Fruit fly (Drosophila melanogaster) whole organism, adult: Measurements from ENCODE around the gene smal.

Experiments used
- CG11617 ChIP-seq: fragments of 200-800 bp; sonication (Bioruptor generic); optimal IDR thresholded peaks from 2 replicates; lab custom pipeline; 2017; ENCODE audit warnings: mild to moderate bottlenecking, missing biosample characterization, missing genetic modification reagents, missing genetic modification characterization
- CG12768 ChIP-seq: fragments of 200-800 bp; sonication (Bioruptor generic); optimal IDR thresholded peaks from 2 replicates; lab custom pipeline; 2017; ENCODE audit warnings: missing biosample characterization, missing genetic modification characterization, mild to moderate bottlenecking, moderate library complexity, missing genetic modification reagents
- CG14711 ChIP-seq: fragments of 200-800 bp; sonication (Bioruptor generic); optimal IDR thresholded peaks from 2 replicates; lab custom pipeline; 2018; ENCODE audit warnings: missing biosample characterization, mild to moderate bottlenecking, missing genetic modification characterization, moderate library complexity
- CG1620 ChIP-seq: fragments of 200-800 bp; sonication (Bioruptor generic); optimal IDR thresholded peaks from 2 replicates; lab custom pipeline; 2016; ENCODE audit warnings: missing biosample characterization, missing genetic modification characterization
- CG33017 ChIP-seq: fragments of 200-800 bp; sonication (Bioruptor generic); optimal IDR thresholded peaks from 2 replicates; lab custom pipeline; 2018; ENCODE audit warnings: missing biosample characterization, mild to moderate bottlenecking, missing genetic modification characterization, moderate library complexity
- CG5204 ChIP-seq: fragments of 200-800 bp; sonication (Bioruptor generic); optimal IDR thresholded peaks from 2 replicates; lab custom pipeline; 2016; ENCODE audit warnings: missing biosample characterization, missing genetic modification characterization
- CG7045 ChIP-seq: fragments of 200-800 bp; sonication (Bioruptor generic); optimal IDR thresholded peaks from 2 replicates; lab custom pipeline; 2017; ENCODE audit warnings: missing biosample characterization, mild to moderate bottlenecking, missing genetic modification characterization
- CG7101 ChIP-seq: fragments of 200-800 bp; sonication (Bioruptor generic); optimal IDR thresholded peaks from 2 replicates; lab custom pipeline; 2018; ENCODE audit warnings: missing biosample characterization, mild to moderate bottlenecking, missing genetic modification characterization, moderate library complexity
- Clk ChIP-seq: fragments of 200-800 bp; sonication (Bioruptor generic); optimal IDR thresholded peaks from 2 replicates; lab custom pipeline; 2017; ENCODE audit warnings: missing biosample characterization, missing genetic modification characterization
- Crg-1 ChIP-seq: fragments of 200-800 bp; sonication (Bioruptor generic); optimal IDR thresholded peaks from 2 replicates; lab custom pipeline; 2016; ENCODE audit warnings: missing biosample characterization, missing genetic modification characterization
- Hr96 ChIP-seq: fragments of 200-800 bp; sonication (Bioruptor generic); optimal IDR thresholded peaks from 2 replicates; lab custom pipeline; 2016; ENCODE audit warnings: missing biosample characterization, missing genetic modification characterization
- Mnt ChIP-seq: fragments of 200-800 bp; sonication (Bioruptor generic); optimal IDR thresholded peaks from 2 replicates; lab custom pipeline; 2016; ENCODE audit warnings: missing biosample characterization, mild to moderate bottlenecking, missing genetic modification characterization
- bab1 ChIP-seq: fragments of 200-800 bp; sonication (Bioruptor generic); optimal IDR thresholded peaks from 3 replicates; lab custom pipeline; 2019; ENCODE audit warnings: missing biosample characterization, mild to moderate bottlenecking, missing genetic modification characterization, moderate library complexity
- cic ChIP-seq: fragments of 200-800 bp; sonication (Bioruptor generic); optimal IDR thresholded peaks from 2 replicates; lab custom pipeline; 2017; ENCODE audit warnings: missing biosample characterization, mild to moderate bottlenecking, missing genetic modification characterization, moderate library complexity
- cnc ChIP-seq, 2 experiments: fragments of >200 bp; optimal IDR thresholded peaks; 2 replicates each; lab custom pipeline; 2017
- kay ChIP-seq: fragments of 200-800 bp; sonication (Bioruptor generic); peaks from one replicate; lab custom pipeline; 2016; ENCODE audit warnings: missing biosample characterization, missing genetic modification characterization, borderline replicate concordance
- ovo ChIP-seq: fragments of 200-800 bp; sonication (Bioruptor generic); optimal IDR thresholded peaks from 2 replicates; lab custom pipeline; 2016; ENCODE audit warnings: missing biosample characterization, missing genetic modification characterization
- pad ChIP-seq: fragments of 200-800 bp; sonication (Bioruptor generic); optimal IDR thresholded peaks from 3 replicates; lab custom pipeline; 2017; ENCODE audit warnings: missing biosample characterization, missing genetic modification characterization, mild to moderate bottlenecking, moderate library complexity, missing genetic modification reagents
- tj ChIP-seq: fragments of 200-800 bp; sonication (Bioruptor generic); optimal IDR thresholded peaks from 3 replicates; lab custom pipeline; 2017; ENCODE audit warnings: missing biosample characterization, mild to moderate bottlenecking, missing genetic modification characterization, moderate library complexity
- toe ChIP-seq: fragments of 200-800 bp; sonication (Bioruptor generic); optimal IDR thresholded peaks from 2 replicates; lab custom pipeline; 2016; ENCODE audit warnings: missing biosample characterization, missing genetic modification characterization

smal gene

DNA sequence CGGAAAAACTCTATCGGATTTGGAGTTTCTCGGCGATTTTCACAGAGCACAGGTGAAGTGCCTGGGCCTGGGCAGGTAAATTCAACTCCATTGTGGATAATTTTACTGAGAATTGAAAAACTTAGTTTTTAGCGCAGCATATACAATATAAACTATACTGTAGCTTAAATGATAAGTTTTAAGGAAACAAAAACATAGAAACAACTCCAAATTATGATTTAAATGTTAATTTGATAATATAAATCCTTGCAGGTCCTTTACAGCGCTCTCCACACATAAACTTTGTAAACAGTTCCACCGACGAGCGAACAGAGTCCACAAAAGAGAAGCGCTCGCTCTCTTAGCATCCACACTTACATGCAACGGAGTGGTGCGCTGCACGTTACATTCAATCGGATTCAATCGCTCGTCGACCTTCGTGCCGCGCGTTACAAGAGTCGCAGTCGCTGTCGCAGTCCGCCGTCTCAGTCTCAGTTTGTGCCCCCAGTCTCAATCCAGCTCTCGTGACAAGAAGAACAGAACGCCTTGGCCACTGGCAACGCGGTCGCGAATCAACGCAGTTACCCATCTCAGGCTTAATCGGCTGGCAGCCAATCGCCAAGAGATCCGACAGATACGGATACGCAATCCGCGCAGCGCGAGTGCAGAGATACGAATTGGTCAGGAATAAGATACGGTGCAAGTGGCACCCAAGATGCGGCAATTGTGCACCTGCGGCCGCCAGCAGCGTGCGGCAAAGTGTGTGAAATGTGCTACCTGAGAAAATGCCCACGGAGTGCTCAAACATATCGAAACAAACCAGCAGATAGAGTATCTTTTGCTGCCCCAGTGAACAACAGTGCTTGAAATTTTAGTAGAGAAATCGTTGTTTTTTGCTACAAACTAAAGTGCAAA is at the start of gene smal:
TSS of gene smal (plus strand) at position 394 of the 894 bp plus-strand sequence.
- TF ChIP-seq bab1 (GFP tag; lab: Kevin White, UChicago) = no peak
- TF ChIP-seq CG5204 (GFP tag; lab: Kevin White, UChicago) = no peak
- TF ChIP-seq cic (GFP tag; lab: Kevin White, UChicago) = no peak
- TF ChIP-seq pad = no peak
- TF ChIP-seq CG12768 (GFP tag; lab: Kevin White, UChicago) = no peak
- TF ChIP-seq ovo = no peak
- no peak for TF ChIP-seq CG11617
- TF ChIP-seq tj = no peak

DNA sequence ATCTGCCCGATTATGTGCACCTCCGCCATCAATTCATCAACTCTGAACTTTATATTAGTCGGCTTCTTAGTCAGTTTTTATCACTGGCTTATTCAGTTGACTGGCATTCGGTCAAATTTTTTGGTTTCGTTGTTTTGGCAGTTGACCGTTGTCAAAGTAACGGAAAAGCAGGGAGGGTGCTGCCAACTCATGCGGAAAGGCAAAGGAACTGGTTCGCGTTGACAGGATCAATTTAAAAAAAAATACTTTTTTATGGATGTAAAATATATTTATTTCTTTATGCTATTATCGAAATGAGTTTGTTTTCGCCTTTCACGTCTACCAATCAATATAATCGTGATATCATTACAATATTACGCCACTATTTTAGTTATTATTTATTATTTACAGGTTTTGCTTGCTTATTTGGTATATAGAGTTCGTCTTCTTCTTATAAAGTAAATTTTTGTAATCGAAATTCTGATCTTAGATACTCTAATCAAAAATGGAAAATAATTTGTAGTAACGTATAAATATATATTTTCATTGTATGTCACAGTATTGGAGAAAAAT is 48.3 kb upstream of the smal start, which contains the start of the genes B9d2, tctn and CG9222:
TSS of gene B9d2 (minus strand) at position 130 of the 552 bp plus-strand sequence.
TSS of gene tctn (minus strand) at position 130 of the 552 bp plus-strand sequence.
TSS of gene CG9222 (plus strand) at position 502 of the 552 bp plus-strand sequence.
- TF ChIP-seq CG1620 (GFP tag; lab: Kevin White, UChicago) (no peak), cnc (optimal IDR thresholded peaks at IDR 0.05; lab: Kevin White, UChicago) (no peak), pad (no peak), CG7045 (GFP tag; lab: Kevin White, UChicago) (no peak)

DNA sequence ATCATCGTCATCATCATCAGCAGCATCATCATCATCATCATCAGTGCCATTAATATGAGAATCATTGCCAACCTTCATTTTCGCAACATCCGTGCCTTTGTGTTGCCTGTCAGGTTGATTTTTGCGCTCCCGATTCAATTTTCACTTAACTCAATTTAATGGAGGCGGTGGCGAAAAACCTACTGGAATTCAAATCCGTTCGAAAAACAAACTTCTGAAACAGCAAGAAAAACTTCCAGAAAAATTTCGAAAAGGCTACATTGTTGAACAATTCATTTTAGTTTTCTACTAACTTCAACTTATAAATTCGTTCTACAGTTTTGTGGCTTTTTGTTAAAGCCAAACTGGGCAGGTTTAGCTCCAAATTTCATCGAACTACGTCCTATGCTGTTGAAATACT is 39.9 kb upstream of the smal start, which contains the start of gene CG13991:
TSS of gene CG13991 (plus strand) at position 301 of the 400 bp plus-strand sequence.
- TF ChIP-seq toe (no peak), tj (no peak), CG11617 (no peak), CG33017 (tag; lab: Kevin White, UChicago) (no peak), ovo (no peak), Hr96 (no peak), CG7045 (GFP tag; lab: Kevin White, UChicago) (no peak), CG12768 (GFP tag; lab: Kevin White, UChicago) (no peak), bab1 (GFP tag; lab: Kevin White, UChicago) (no peak), cic (GFP tag; lab: Kevin White, UChicago) (no peak), Clk (GFP tag; lab: Kevin White, UChicago) (no peak), CG14711 (tag; lab: Kevin White, UChicago) (no peak), Crg-1 (no peak)

DNA sequence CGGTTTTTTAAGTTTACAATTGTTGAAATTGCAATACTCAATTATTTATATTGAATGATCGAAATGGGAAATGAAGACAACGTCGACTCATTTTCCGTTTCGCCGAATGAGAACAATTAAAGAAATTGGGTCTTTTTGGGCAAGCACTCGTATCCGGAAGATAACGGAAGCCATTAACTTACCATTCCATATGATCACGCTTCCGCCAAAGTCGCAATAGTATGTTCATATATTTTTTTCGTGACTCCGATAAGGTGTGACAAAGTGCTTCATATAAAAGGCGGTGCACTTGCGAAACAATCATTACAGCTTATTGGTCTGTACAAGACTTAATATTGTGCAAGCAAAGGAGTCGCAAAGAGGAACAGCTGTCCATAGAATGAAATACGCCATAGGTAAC is 27.3 kb upstream of the smal start, which contains the start of gene Muc26B:
TSS of gene Muc26B (plus strand) at position 301 of the 400 bp plus-strand sequence.
- TF ChIP-seq CG14711 (tag; lab: Kevin White, UChicago) (no peak), CG7045 (GFP tag; lab: Kevin White, UChicago) (no peak), CG11617 (no peak), kay (GFP tag; lab: Kevin White, UChicago) (no peak), Clk (GFP tag; lab: Kevin White, UChicago) (no peak), ovo (no peak), Hr96 (no peak), CG5204 (GFP tag; lab: Kevin White, UChicago) (no peak), CG12768 (GFP tag; lab: Kevin White, UChicago) (no peak), CG7101 (tag; lab: Kevin White, UChicago) (no peak), bab1 (GFP tag; lab: Kevin White, UChicago) (no peak), tj (no peak), pad (no peak), CG1620 (GFP tag; lab: Kevin White, UChicago) (no peak), cnc (optimal IDR thresholded peaks at IDR 0.05; lab: Kevin White, UChicago) (no peak), toe (no peak), Mnt (GFP tag; lab: Kevin White, UChicago) (no peak), cic (GFP tag; lab: Kevin White, UChicago) (no peak)

DNA sequence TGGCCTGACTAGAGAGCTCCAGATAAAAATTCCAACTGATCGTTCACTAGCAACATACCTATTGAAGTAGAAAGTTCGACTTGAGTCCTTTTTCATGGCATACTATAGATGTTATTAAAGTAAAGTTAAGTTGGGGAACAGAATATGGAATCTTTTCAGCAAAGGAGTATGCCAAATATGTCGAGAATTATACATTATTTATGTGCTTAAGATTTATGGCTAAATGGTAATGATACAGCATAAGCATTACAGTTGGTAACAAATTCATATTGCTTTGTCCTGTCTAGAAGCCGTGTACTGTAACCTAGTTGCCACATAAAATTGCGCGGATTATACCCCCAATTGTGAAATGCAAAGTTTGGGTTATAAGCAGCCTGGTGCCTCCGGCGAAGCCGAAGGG is 23.9 kb upstream of the smal start, which contains the start of gene CG31639:
TSS of gene CG31639 (minus strand) at position 101 of the 400 bp plus-strand sequence.
- TF ChIP-seq cic (GFP tag; lab: Kevin White, UChicago) = no peak
- TF ChIP-seq pad = no peak
- TF ChIP-seq toe = no peak

DNA sequence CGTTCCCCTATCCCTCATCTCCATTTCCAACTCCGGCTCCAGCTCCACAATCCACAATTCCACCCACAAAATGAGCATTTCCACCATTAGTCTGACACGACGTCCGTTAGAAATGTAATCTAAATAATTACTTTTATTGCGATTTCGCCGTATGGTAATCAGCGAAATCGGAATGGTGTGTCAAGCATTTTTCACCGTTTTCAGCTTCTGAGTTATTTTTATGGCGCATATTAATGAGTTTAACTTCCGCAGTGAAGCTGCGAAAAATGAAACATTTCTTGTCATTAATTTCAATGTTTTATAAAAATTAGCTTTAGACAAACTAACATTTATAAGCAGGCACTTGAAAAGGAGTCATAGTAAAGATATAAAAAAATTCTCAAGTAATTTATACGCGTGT is 18.8 kb upstream of the smal start, which contains the start of gene CG13989:
TSS of gene CG13989 (plus strand) at position 301 of the 400 bp plus-strand sequence.
- no peak for TF ChIP-seq toe

DNA sequence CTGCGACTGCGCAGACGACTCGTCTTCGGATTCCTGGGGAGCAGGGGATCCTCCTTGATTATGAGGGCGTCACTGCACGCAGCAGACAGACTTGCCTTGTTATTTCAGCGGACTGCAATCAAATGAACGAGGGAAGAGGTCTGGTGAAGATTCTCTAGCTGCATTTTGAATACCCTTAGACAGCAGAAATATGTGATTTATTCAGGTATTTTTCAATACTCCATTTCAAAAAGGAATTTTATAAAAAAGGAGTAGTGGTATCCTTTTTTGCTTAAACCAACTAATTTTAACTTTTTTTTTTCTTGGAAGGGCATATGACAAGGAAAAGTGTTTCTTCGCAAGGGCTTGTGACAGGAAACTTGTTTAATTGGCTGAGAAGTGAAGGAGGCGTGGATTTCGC is 13.2 kb upstream of the smal start:
- TF ChIP-seq CG11617 (no peak), ovo (no peak), CG7045 (GFP tag; lab: Kevin White, UChicago) (no peak), Crg-1 (no peak), CG5204 (GFP tag; lab: Kevin White, UChicago) (no peak), CG14711 (tag; lab: Kevin White, UChicago) (no peak), kay (GFP tag; lab: Kevin White, UChicago) (no peak), bab1 (GFP tag; lab: Kevin White, UChicago) (no peak), Clk (GFP tag; lab: Kevin White, UChicago) (no peak), pad (no peak), CG1620 (GFP tag; lab: Kevin White, UChicago) (no peak), CG12768 (GFP tag; lab: Kevin White, UChicago) (no peak), Mnt (GFP tag; lab: Kevin White, UChicago) (no peak), CG33017 (tag; lab: Kevin White, UChicago) (no peak)
